Fruit fly (Drosophila melanogaster) whole organism, pupa: Measurements from ENCODE around the gene CG45045.
A peak's percentile ranks its signal among the peaks of the same experiment; 100 is the strongest.

Experiments used
- CG10348 ChIP-seq: fragments of 200-800 bp; sonication (Bioruptor generic); IDR thresholded peaks from 2 replicates; pipeline ENCODE4 v1.3.6; 2022; ENCODE audit warnings: missing biosample characterization, missing genetic modification characterization
- CG12605 ChIP-seq: fragments of 200-800 bp; sonication (Bioruptor generic); IDR thresholded peaks from 2 replicates; pipeline ENCODE4 v1.3.6; 2022; ENCODE audit warnings: missing biosample characterization, missing genetic modification characterization
- CG13204 ChIP-seq: fragments of 200-800 bp; sonication (Bioruptor generic); optimal IDR thresholded peaks from 2 replicates; lab custom pipeline; 2018; ENCODE audit warnings: missing biosample characterization, mild to moderate bottlenecking, missing genetic modification characterization, moderate library complexity
- CG14655 ChIP-seq: fragments of 200-800 bp; sonication (Bioruptor generic); optimal IDR thresholded peaks from 3 replicates; lab custom pipeline; 2017; ENCODE audit warnings: mild to moderate bottlenecking, missing biosample characterization, missing genetic modification reagents, missing genetic modification characterization
- CG15710 ChIP-seq: fragments of 200-800 bp; sonication (Bioruptor generic); optimal IDR thresholded peaks from 2 replicates; lab custom pipeline; 2018; ENCODE audit warnings: missing biosample characterization, mild to moderate bottlenecking, missing genetic modification characterization, moderate library complexity
- CG17806 ChIP-seq: fragments of 200-800 bp; sonication (Bioruptor generic); optimal IDR thresholded peaks from 2 replicates; lab custom pipeline; 2018; ENCODE audit warnings: missing biosample characterization, mild to moderate bottlenecking, missing genetic modification characterization, moderate library complexity
- CG32121 ChIP-seq: fragments of 200-800 bp; sonication (Bioruptor generic); IDR thresholded peaks from 2 replicates; pipeline ENCODE4 v1.3.6; 2022; ENCODE audit warnings: missing biosample characterization, missing genetic modification characterization
- CG34367 ChIP-seq: fragments of 200-800 bp; sonication (Bioruptor generic); optimal IDR thresholded peaks from 2 replicates; lab custom pipeline; 2018; ENCODE audit warnings: missing biosample characterization, mild to moderate bottlenecking, missing genetic modification characterization
- CG4496 ChIP-seq: fragments of 200-800 bp; sonication (Bioruptor generic); IDR thresholded peaks from 3 replicates; pipeline ENCODE4 v1.3.6; 2022; ENCODE audit warnings: missing biosample characterization, missing genetic modification characterization
- CG8159 ChIP-seq: fragments of 200-800 bp; sonication (Bioruptor generic); optimal IDR thresholded peaks from 3 replicates; lab custom pipeline; 2018; ENCODE audit warnings: missing biosample characterization, mild to moderate bottlenecking, missing genetic modification characterization, moderate library complexity
- CG8301 ChIP-seq: fragments of 200-800 bp; sonication (Bioruptor generic); optimal IDR thresholded peaks from 2 replicates; lab custom pipeline; 2018; ENCODE audit warnings: missing biosample characterization, mild to moderate bottlenecking, missing genetic modification characterization
- CG9948 ChIP-seq: fragments of 200-800 bp; sonication (Bioruptor generic); optimal IDR thresholded peaks from 2 replicates; lab custom pipeline; 2018; ENCODE audit warnings: missing biosample characterization, mild to moderate bottlenecking, missing genetic modification characterization, moderate library complexity
- D1 ChIP-seq: fragments of 200-800 bp; sonication (Bioruptor generic); optimal IDR thresholded peaks from 2 replicates; lab custom pipeline; 2018; ENCODE audit warnings: missing biosample characterization, mild to moderate bottlenecking, missing genetic modification characterization, moderate library complexity
- EcR ChIP-seq: fragments of 200-800 bp; sonication (Bioruptor generic); optimal IDR thresholded peaks from 3 replicates; lab custom pipeline; 2019; ENCODE audit warnings: missing biosample characterization, missing genetic modification characterization, mild to moderate bottlenecking, moderate library complexity, missing genetic modification reagents
- Ets98B ChIP-seq: fragments of 200-800 bp; sonication (Bioruptor generic); IDR thresholded peaks from 2 replicates; pipeline ENCODE4 v1.3.6; 2022; ENCODE audit warnings: missing biosample characterization, missing genetic modification characterization
- Pif1A ChIP-seq: fragments of 200-800 bp; sonication (Bioruptor generic); optimal IDR thresholded peaks from 3 replicates; lab custom pipeline; 2016; ENCODE audit warnings: missing biosample characterization, missing genetic modification characterization
- Pif1B ChIP-seq: fragments of 200-800 bp; sonication (Bioruptor generic); optimal IDR thresholded peaks from 3 replicates; lab custom pipeline; 2016; ENCODE audit warnings: missing biosample characterization, missing genetic modification characterization
- Snoo ChIP-seq: fragments of 200-800 bp; sonication (Bioruptor generic); optimal IDR thresholded peaks from 3 replicates; lab custom pipeline; 2017; ENCODE audit warnings: missing biosample characterization, mild to moderate bottlenecking, missing genetic modification characterization, inconsistent platforms
- fd96Ca ChIP-seq: fragments of 200-800 bp; sonication (Bioruptor generic); IDR thresholded peaks from 3 replicates; pipeline ENCODE4 v1.3.6; 2022; ENCODE audit warnings: missing biosample characterization, missing genetic modification characterization
- gl ChIP-seq: fragments of 200-800 bp; sonication (Bioruptor generic); optimal IDR thresholded peaks from 2 replicates; lab custom pipeline; 2018; ENCODE audit warnings: missing biosample characterization, mild to moderate bottlenecking, missing genetic modification characterization
- rn ChIP-seq: fragments of 200-800 bp; sonication (Bioruptor generic); IDR thresholded peaks from 2 replicates; pipeline ENCODE4 v1.3.6; 2022; ENCODE audit warnings: missing biosample characterization, missing genetic modification characterization

The CG45045 gene

DNA sequence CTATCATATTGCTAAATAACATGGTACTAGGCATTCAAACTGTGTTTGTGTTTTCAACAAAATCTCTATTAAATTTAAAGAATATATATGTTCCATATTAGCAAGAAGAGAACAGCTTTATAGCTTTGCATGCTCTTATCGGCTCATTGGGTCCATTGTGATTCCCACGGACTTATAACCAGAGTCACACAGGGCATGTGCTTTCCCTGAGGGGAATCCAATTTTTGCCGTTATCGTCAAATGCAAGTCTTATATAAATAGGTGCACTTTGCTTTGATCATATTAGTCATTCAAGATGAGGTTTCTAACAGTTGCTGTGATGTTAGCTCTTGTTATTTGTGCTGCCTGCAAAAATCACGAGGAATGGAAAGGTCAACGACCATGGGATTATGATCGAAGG is at the start of gene CG45045:
Gene CG45045 (plus strand): TSS at position 294 of the 400 bp plus-strand sequence.
- TF ChIP-seq fd96Ca (GFP tag; lab: Robert Waterston, UW) (no peak), gl (tag; lab: Kevin White, UChicago) (no peak), CG8159 (tag; lab: Kevin White, UChicago) (no peak), CG8301 (tag; lab: Kevin White, UChicago) (no peak), Snoo (no peak), D1 (tag; lab: Kevin White, UChicago) (no peak), CG9948 (tag; lab: Kevin White, UChicago) (no peak), CG34367 (no peak), CG10348 (GFP tag; lab: Robert Waterston, UW) (no peak), Pif1B (GFP tag; lab: Kevin White, UChicago) (no peak), Pif1A (no peak), CG32121 (no peak), CG17806 (tag; lab: Kevin White, UChicago) (no peak), CG4496 (GFP tag; lab: Robert Waterston, UW) (no peak), CG15710 (tag; lab: Kevin White, UChicago) (no peak), CG12605 (GFP tag; lab: Robert Waterston, UW) (no peak), CG14655 (GFP tag; lab: Kevin White, UChicago) (no peak), Ets98B (GFP tag; lab: Robert Waterston, UW) (no peak)

DNA sequence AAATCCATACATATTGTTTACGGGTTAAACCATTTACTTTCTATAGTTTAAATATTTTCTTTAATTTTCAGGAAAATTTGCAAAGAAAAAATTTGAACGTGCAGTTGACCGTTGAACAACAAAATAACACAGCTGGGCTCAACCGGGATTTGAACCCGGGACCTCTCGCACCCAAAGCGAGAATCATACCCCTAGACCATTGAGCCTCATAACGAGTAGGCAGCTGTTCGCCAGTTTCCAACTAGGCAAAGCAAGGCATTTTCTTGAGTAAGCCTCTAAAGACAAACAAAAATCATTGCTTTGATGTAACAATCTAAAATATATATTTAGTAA is 49.4 kb upstream of the CG45045 start:
- TF ChIP-seq fd96Ca (GFP tag; lab: Robert Waterston, UW) (no peak), CG32121 (peak; percentile 10; the same call in 1 of the 2 replicates), CG15710 (tag; lab: Kevin White, UChicago) (no peak), Ets98B (GFP tag; lab: Robert Waterston, UW) (peak; percentile 30; the same call in 1 of the 2 replicates), Pif1B (GFP tag; lab: Kevin White, UChicago) (no peak)

DNA sequence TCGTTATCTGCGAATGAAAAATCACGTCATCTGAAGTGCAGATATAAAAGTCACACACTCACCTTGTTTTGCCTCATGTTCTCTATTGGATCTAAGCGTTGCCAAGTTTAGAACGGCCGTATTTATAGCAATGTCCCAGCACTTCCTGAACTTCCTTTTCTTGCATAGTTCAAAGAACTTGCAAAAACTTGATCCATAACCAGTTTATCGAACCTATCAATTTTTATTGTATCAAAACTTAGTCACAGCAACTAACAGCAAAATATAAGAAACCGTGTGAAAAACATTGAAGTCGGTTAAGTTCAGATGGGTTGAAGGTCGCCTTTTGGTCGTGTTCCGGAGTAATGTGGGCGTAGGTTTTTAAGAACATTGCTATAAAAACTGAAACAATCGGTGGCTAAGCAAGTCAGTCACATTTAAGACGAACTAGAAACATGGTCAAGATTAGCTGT is 48.6 kb upstream of the CG45045 start, which contains the start of the genes CG14324 and CG14326:
Gene CG14324 (minus strand): TSS at position 101 of the 452 bp plus-strand sequence.
Gene CG14326 (plus strand): TSS at position 402 of the 452 bp plus-strand sequence.
- no peak for TF ChIP-seq gl (tag; lab: Kevin White, UChicago)
- no peak for TF ChIP-seq Ets98B (GFP tag; lab: Robert Waterston, UW)
- TF ChIP-seq CG14655 (GFP tag; lab: Kevin White, UChicago): no peak
- TF ChIP-seq CG15710 (tag; lab: Kevin White, UChicago): no peak
- no peak for TF ChIP-seq Snoo
- no peak for TF ChIP-seq CG8159 (tag; lab: Kevin White, UChicago)

DNA sequence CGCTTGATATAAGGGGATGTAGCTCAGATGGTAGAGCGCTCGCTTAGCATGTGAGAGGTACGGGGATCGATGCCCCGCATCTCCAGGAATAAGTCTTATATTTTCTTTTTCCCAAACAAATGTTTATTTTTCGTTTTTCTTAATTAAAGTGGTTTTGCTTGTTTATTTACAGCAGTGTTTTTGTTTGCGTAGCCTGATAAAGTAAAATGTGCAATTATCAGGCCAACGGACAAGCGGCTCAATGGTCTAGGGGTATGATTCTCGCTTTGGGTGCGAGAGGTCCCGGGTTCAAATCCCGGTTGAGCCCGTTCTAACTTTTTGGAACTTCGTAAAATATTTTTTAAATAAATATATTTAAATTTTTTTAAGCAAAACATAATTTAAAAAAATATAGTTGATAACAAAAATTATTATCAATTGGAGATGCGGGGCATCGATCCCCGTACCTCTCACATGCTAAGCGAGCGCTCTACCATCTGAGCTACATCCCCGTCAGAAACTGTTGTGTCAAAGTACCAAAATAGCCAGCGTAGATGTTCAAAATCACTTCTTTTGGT is 47.6 kb upstream of the CG45045 start:
- TF ChIP-seq CG17806 (tag; lab: Kevin White, UChicago) (peak; percentile 55), Ets98B (GFP tag; lab: Robert Waterston, UW) (peak; percentile 79), CG15710 (tag; lab: Kevin White, UChicago) (peak; percentile 55), CG12605 (GFP tag; lab: Robert Waterston, UW) (peak; percentile 98), CG10348 (GFP tag; lab: Robert Waterston, UW) (no peak), CG8159 (tag; lab: Kevin White, UChicago) (peak; percentile 68), Pif1A (peak; percentile 61), Snoo (peak; percentile 47), CG34367 (peak; percentile 30), CG13204 (GFP tag; lab: Kevin White, UChicago) (peak; percentile 39), D1 (tag; lab: Kevin White, UChicago) (peak; percentile 45), CG8301 (tag; lab: Kevin White, UChicago) (peak; percentile 66), CG4496 (GFP tag; lab: Robert Waterston, UW) (peak; percentile 83), CG9948 (tag; lab: Kevin White, UChicago) (peak; percentile 36), CG32121 (peak; percentile 55), rn (GFP tag; lab: Robert Waterston, UW) (peak; percentile 58; the same call in 1 of the 2 replicates), fd96Ca (GFP tag; lab: Robert Waterston, UW) (peak; percentile 64), EcR (GFP tag; lab: Kevin White, UChicago) (peak; percentile 46), Pif1B (GFP tag; lab: Kevin White, UChicago) (peak; percentile 82), CG14655 (GFP tag; lab: Kevin White, UChicago) (peak; percentile 62), gl (tag; lab: Kevin White, UChicago) (peak; percentile 87)

DNA sequence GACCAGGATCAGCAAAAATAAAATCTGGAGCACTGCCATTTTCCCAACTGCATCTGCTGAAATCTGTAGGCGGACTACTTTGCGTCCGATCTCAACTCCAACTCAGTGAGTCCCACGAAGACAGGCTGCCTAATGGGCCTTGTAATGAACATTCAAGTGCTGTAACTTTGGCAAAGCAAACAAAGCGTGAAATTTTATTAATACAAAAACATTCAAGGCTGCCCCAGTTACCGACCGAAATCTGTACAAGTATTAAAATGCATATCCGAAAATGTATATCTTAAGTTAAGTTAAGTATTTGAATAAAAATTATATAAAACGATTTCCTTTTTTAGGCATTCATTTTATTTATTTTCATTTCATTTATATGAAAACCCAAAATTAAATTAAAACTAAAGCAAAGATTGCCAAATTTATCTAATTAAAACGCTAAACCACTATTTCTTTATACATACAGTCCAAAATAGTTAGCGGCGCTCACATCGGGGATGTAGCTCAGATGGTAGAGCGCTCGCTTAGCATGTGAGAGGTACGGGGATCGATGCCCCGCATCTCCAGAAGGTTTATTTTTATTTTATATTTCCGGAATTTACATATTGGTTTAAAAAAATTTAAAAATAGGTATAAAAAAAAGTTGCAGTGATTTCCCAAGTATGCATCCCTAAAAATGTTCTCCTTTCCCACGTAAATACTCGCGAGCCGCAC is 45.2 kb upstream of the CG45045 start, which contains the start of gene CG14323:
Gene CG14323 (minus strand): TSS at position 51 of the 705 bp plus-strand sequence.
- TF ChIP-seq CG4496 (GFP tag; lab: Robert Waterston, UW): no peak
- TF ChIP-seq CG15710 (tag; lab: Kevin White, UChicago): no peak
- TF ChIP-seq Snoo: no peak
- TF ChIP-seq fd96Ca (GFP tag; lab: Robert Waterston, UW): no peak
- TF ChIP-seq CG32121: no peak
- no peak for TF ChIP-seq CG8301 (tag; lab: Kevin White, UChicago)
- TF ChIP-seq rn (GFP tag; lab: Robert Waterston, UW): no peak
- no peak for TF ChIP-seq Ets98B (GFP tag; lab: Robert Waterston, UW)
- TF ChIP-seq CG12605 (GFP tag; lab: Robert Waterston, UW): no peak
- TF ChIP-seq gl (tag; lab: Kevin White, UChicago): no peak
- no peak for TF ChIP-seq EcR (GFP tag; lab: Kevin White, UChicago)
- no peak for TF ChIP-seq CG13204 (GFP tag; lab: Kevin White, UChicago)
- no peak for TF ChIP-seq Pif1B (GFP tag; lab: Kevin White, UChicago)
